Worm (Caenorhabditis elegans) whole organism, L2 larva: ENCODE measurements around the gene rer-1.

Experiments
- C34F6.9 ChIP-seq: fragments of 150-350 bp; optimal IDR thresholded peaks from 2 replicates; lab custom pipeline; 2014; ENCODE audit warnings: missing biosample characterization, missing genetic modification characterization
- F13H6.1 ChIP-seq: sonication (generic microtip); optimal IDR thresholded peaks from 2 replicates; lab custom pipeline; 2016; ENCODE audit warnings: missing genetic modification characterization, missing compliant biosample characterization
- R02D3.7 ChIP-seq: fragments of 150-350 bp; optimal IDR thresholded peaks from 2 replicates; lab custom pipeline; 2014; ENCODE audit warnings: missing biosample characterization, missing genetic modification characterization
- Y55F3AM.14 ChIP-seq: fragments of 200-800 bp; sonication (Bioruptor generic); optimal IDR thresholded peaks from 2 replicates; lab custom pipeline; 2018; ENCODE audit warnings: mild to moderate bottlenecking, missing genetic modification characterization, missing compliant biosample characterization
- ZK546.5 ChIP-seq: sonication (generic microtip); optimal IDR thresholded peaks from 2 replicates; lab custom pipeline; 2017; ENCODE audit warnings: missing biosample characterization, missing genetic modification characterization
- alr-1 ChIP-seq: fragments of 150-350 bp; optimal IDR thresholded peaks from 2 replicates; lab custom pipeline; 2014; ENCODE audit warnings: missing biosample characterization, missing genetic modification characterization
- aly-2 ChIP-seq: fragments of 150-350 bp; optimal IDR thresholded peaks from 2 replicates; lab custom pipeline; 2014; ENCODE audit warnings: missing biosample characterization, missing genetic modification characterization
- ama-1 ChIP-seq: fragments of 150-350 bp; optimal IDR thresholded peaks from 2 replicates; lab custom pipeline; 2018; ENCODE audit warnings: inconsistent platforms
- blmp-1 ChIP-seq: sonication (generic microtip); optimal IDR thresholded peaks from 2 replicates; lab custom pipeline; 2017; ENCODE audit warnings: missing genetic modification characterization, mild to moderate bottlenecking, missing compliant biosample characterization, antibody characterized with exemption, moderate library complexity; ENCODE audit not compliant: insufficient read depth
- ceh-16 ChIP-seq: fragments of 150-350 bp; optimal IDR thresholded peaks from 2 replicates; lab custom pipeline; 2014; ENCODE audit warnings: missing biosample characterization, missing genetic modification characterization
- ceh-82 ChIP-seq: fragments of 150-350 bp; optimal IDR thresholded peaks from 2 replicates; lab custom pipeline; 2014; ENCODE audit warnings: missing biosample characterization, missing genetic modification characterization
- crh-2 ChIP-seq: sonication (generic microtip); optimal IDR thresholded peaks from 2 replicates; lab custom pipeline; 2017; ENCODE audit warnings: missing biosample characterization, missing genetic modification characterization
- dmd-4 ChIP-seq: sonication (generic microtip); optimal IDR thresholded peaks from 2 replicates; lab custom pipeline; 2017; ENCODE audit warnings: missing biosample characterization, missing genetic modification characterization
- egl-27 ChIP-seq: sonication (generic microtip); optimal IDR thresholded peaks from 3 replicates; lab custom pipeline; 2017; ENCODE audit warnings: missing biosample characterization, missing genetic modification reagents, missing genetic modification characterization
- elt-1 ChIP-seq: fragments of 150-350 bp; optimal IDR thresholded peaks from 2 replicates; lab custom pipeline; 2014; ENCODE audit warnings: missing biosample characterization, missing genetic modification characterization
- elt-3 ChIP-seq: sonication (generic microtip); optimal IDR thresholded peaks from 2 replicates; lab custom pipeline; 2017; ENCODE audit warnings: missing biosample characterization, missing genetic modification characterization
- fos-1 ChIP-seq: fragments of 150-350 bp; optimal IDR thresholded peaks from 2 replicates; lab custom pipeline; 2014; ENCODE audit warnings: missing biosample characterization, missing genetic modification characterization
- gmeb-1 ChIP-seq: fragments of 150-350 bp; optimal IDR thresholded peaks from 2 replicates; lab custom pipeline; 2014; ENCODE audit warnings: missing biosample characterization, missing genetic modification characterization
- lin-11 ChIP-seq: fragments of 150-350 bp; sonication (generic microtip); optimal IDR thresholded peaks from 2 replicates; lab custom pipeline; 2014; ENCODE audit warnings: missing biosample characterization, missing genetic modification characterization, inconsistent platforms, mixed read lengths
- lin-13 ChIP-seq: fragments of 150-350 bp; optimal IDR thresholded peaks from 2 replicates; lab custom pipeline; 2014; ENCODE audit warnings: missing biosample characterization, missing genetic modification reagents, missing genetic modification characterization
- lin-39 ChIP-seq: fragments of 150-350 bp; optimal IDR thresholded peaks from 2 replicates; lab custom pipeline; 2014; ENCODE audit warnings: missing biosample characterization, missing genetic modification reagents, missing genetic modification characterization
- lsy-2 ChIP-seq, 2 experiments: fragments of 150-350 bp in 1 of 2; sonication (generic microtip) in 1 of 2; optimal IDR thresholded peaks; 2 replicates each; lab custom pipeline; 2014 to 2017; ENCODE audit warnings: missing biosample characterization in 2 of 2, missing genetic modification characterization in 2 of 2
- mab-5 ChIP-seq: fragments of 150-350 bp; optimal IDR thresholded peaks from 2 replicates; lab custom pipeline; 2014; ENCODE audit warnings: missing biosample characterization, missing genetic modification characterization
- mbf-1 ChIP-seq: sonication (generic microtip); optimal IDR thresholded peaks from 2 replicates; lab custom pipeline; 2017; ENCODE audit warnings: missing biosample characterization, missing genetic modification characterization
- mdl-1 ChIP-seq, 2 experiments: fragments of 150-350 bp in 1 of 2; sonication (generic microtip) in 1 of 2; optimal IDR thresholded peaks; 2 replicates each; lab custom pipeline; 2017; ENCODE audit warnings: missing biosample characterization in 2 of 2, missing genetic modification characterization in 2 of 2
- nhr-10 ChIP-seq: sonication (generic microtip); optimal IDR thresholded peaks from 2 replicates; lab custom pipeline; 2017; ENCODE audit warnings: missing biosample characterization, missing genetic modification characterization
- nhr-11 ChIP-seq: fragments of 150-350 bp; optimal IDR thresholded peaks from 2 replicates; lab custom pipeline; 2014; ENCODE audit warnings: missing biosample characterization, missing genetic modification characterization
- nhr-12 ChIP-seq: fragments of 150-350 bp; optimal IDR thresholded peaks from 2 replicates; lab custom pipeline; 2014; ENCODE audit warnings: missing biosample characterization, missing genetic modification characterization
- nhr-129 ChIP-seq: fragments of 150-350 bp; optimal IDR thresholded peaks from 2 replicates; lab custom pipeline; 2014; ENCODE audit warnings: missing biosample characterization, missing genetic modification characterization
- nhr-21 ChIP-seq: fragments of 150-350 bp; optimal IDR thresholded peaks from 2 replicates; lab custom pipeline; 2014; ENCODE audit warnings: missing biosample characterization, missing genetic modification characterization
- nhr-23 ChIP-seq: fragments of 150-350 bp; optimal IDR thresholded peaks from 2 replicates; lab custom pipeline; 2014; ENCODE audit warnings: missing biosample characterization, missing genetic modification reagents, missing genetic modification characterization
- nhr-237 ChIP-seq: fragments of 150-350 bp; optimal IDR thresholded peaks from 2 replicates; lab custom pipeline; 2014; ENCODE audit warnings: missing biosample characterization, missing genetic modification characterization
- nhr-25 ChIP-seq: fragments of 150-350 bp; sonication (generic microtip); optimal IDR thresholded peaks from 3 replicates; lab custom pipeline; 2014; ENCODE audit warnings: missing biosample characterization, missing genetic modification characterization
- nhr-6 ChIP-seq: fragments of 150-350 bp; optimal IDR thresholded peaks from 2 replicates; lab custom pipeline; 2014; ENCODE audit warnings: missing biosample characterization, missing genetic modification characterization
- nhr-77 ChIP-seq: fragments of 150-350 bp; optimal IDR thresholded peaks from 2 replicates; lab custom pipeline; 2014; ENCODE audit warnings: missing biosample characterization, missing genetic modification characterization
- peb-1 ChIP-seq: fragments of 150-350 bp; optimal IDR thresholded peaks from 2 replicates; lab custom pipeline; 2014; ENCODE audit warnings: missing biosample characterization, missing genetic modification characterization
- sem-4 ChIP-seq: fragments of 150-350 bp; optimal IDR thresholded peaks from 2 replicates; lab custom pipeline; 2014; ENCODE audit warnings: missing biosample characterization, missing genetic modification reagents, missing genetic modification characterization
- skn-1 ChIP-seq: sonication (generic microtip); optimal IDR thresholded peaks from 2 replicates; lab custom pipeline; 2017; ENCODE audit warnings: missing biosample characterization, missing genetic modification characterization
- sma-3 ChIP-seq: sonication (generic microtip); optimal IDR thresholded peaks from 2 replicates; lab custom pipeline; 2016; ENCODE audit warnings: missing genetic modification reagents, missing genetic modification characterization, missing compliant biosample characterization
- sma-9 ChIP-seq, 2 experiments: fragments of 150-350 bp in 1 of 2; sonication (generic microtip) in 1 of 2; optimal IDR thresholded peaks; 2 replicates each; lab custom pipeline; 2014 to 2016; ENCODE audit warnings: missing genetic modification characterization in 2 of 2, mild to moderate bottlenecking in 1 of 2, missing biosample characterization in 1 of 2, missing compliant biosample characterization in 1 of 2, missing genetic modification reagents in 1 of 2, moderate library complexity in 1 of 2
- snpc-4 ChIP-seq: fragments of 150-350 bp; optimal IDR thresholded peaks from 2 replicates; lab custom pipeline; 2014; ENCODE audit warnings: missing biosample characterization, missing genetic modification characterization
- unc-39 ChIP-seq: fragments of 150-350 bp; optimal IDR thresholded peaks from 2 replicates; lab custom pipeline; 2014; ENCODE audit warnings: missing biosample characterization, missing genetic modification characterization
- unc-55 ChIP-seq: fragments of 150-350 bp; sonication (generic microtip); optimal IDR thresholded peaks from 3 replicates; lab custom pipeline; 2014; ENCODE audit warnings: missing biosample characterization, missing genetic modification reagents, missing genetic modification characterization
- unc-62 ChIP-seq: fragments of 150-350 bp; optimal IDR thresholded peaks from 2 replicates; lab custom pipeline; 2014; ENCODE audit warnings: missing biosample characterization, missing genetic modification reagents, missing genetic modification characterization
- zag-1 ChIP-seq: fragments of 150-350 bp; optimal IDR thresholded peaks from 2 replicates; lab custom pipeline; 2014; ENCODE audit warnings: missing biosample characterization, missing genetic modification characterization
- ztf-1 ChIP-seq: fragments of 200-800 bp; sonication (Bioruptor generic); conservative IDR thresholded peaks from 2 replicates; pipeline ENCODE4 v1.3.6; 2022; ENCODE audit warnings: missing genetic modification characterization, missing compliant biosample characterization
- ztf-11 ChIP-seq: sonication (generic microtip); optimal IDR thresholded peaks from 2 replicates; lab custom pipeline; 2017; ENCODE audit warnings: missing biosample characterization, missing genetic modification characterization
- ztf-4 ChIP-seq: fragments of 150-350 bp; optimal IDR thresholded peaks from 2 replicates; lab custom pipeline; 2014; ENCODE audit warnings: missing biosample characterization, missing genetic modification characterization

The rer-1 gene

ce11 chrII:8787376-8787775, 23.8 kb upstream of the rer-1 start (continued):
- TF ChIP-seq elt-1 (tag; lab: Kevin White, UChicago) (no peak), Y55F3AM.14 (GFP tag; lab: Kevin White, UChicago) (peak; percentile 80)

ce11 chrII:8788752-8789151, 22.4 kb upstream of the rer-1 start:
- TF ChIP-seq ama-1 (no peak), ceh-16 (tag; lab: Kevin White, UChicago) (no peak), nhr-237 (tag; lab: Kevin White, UChicago) (no peak), mdl-1 (tag; optimal IDR thresholded peaks at IDR 0.05; lab: Kevin White, UChicago) (no peak), aly-2 (tag; lab: Kevin White, UChicago) (no peak), nhr-6 (no peak), egl-27 (tag; lab: Kevin White, UChicago) (no peak), skn-1 (tag; lab: Kevin White, UChicago) (no peak), lin-13 (GFP tag; lab: Kevin White, UChicago) (no peak), nhr-23 (tag; lab: Kevin White, UChicago) (no peak)

- TF ChIP-seq unc-55 (GFP tag; lab: Kevin White, UChicago) (peak; percentile 14), unc-62 (no peak), crh-2 (tag; lab: Kevin White, UChicago) (peak; percentile 69), nhr-25 (tag; lab: Kevin White, UChicago) (peak; percentile 71), nhr-237 (tag; lab: Kevin White, UChicago) (no peak), fos-1 (tag; lab: Kevin White, UChicago) (no peak), zag-1 (tag; lab: Kevin White, UChicago) (no peak), snpc-4 (tag; lab: Kevin White, UChicago) (no peak), elt-3 (tag; lab: Kevin White, UChicago) (no peak), nhr-129 (tag; lab: Kevin White, UChicago) (peak; percentile 22), F13H6.1 (peak; percentile 62), nhr-11 (tag; lab: Kevin White, UChicago) (no peak), egl-27 (tag; lab: Kevin White, UChicago) (no peak), sma-9 (GFP tag; optimal IDR thresholded peaks at IDR 0.05; lab: Kevin White, UChicago) (peak; percentile 56), sma-9 (tag; optimal IDR thresholded peaks at IDR 0.05; lab: Kevin White, UChicago) (no peak), nhr-77 (tag; lab: Kevin White, UChicago) (no peak), lin-39 (tag; lab: Kevin White, UChicago) (no peak), lin-11 (tag; lab: Kevin White, UChicago) (no peak), ztf-11 (tag; lab: Kevin White, UChicago) (no peak), nhr-10 (tag; lab: Kevin White, UChicago) (no peak), alr-1 (tag; lab: Kevin White, UChicago) (no peak), nhr-6 (no peak), lin-13 (GFP tag; lab: Kevin White, UChicago) (peak; percentile 54), nhr-12 (peak; percentile 4), aly-2 (tag; lab: Kevin White, UChicago) (no peak), ceh-82 (tag; lab: Kevin White, UChicago) (no peak), mdl-1 (tag; optimal IDR thresholded peaks at IDR 0.05; lab: Kevin White, UChicago) (no peak), nhr-21 (peak; percentile 38), ZK546.5 (tag; lab: Kevin White, UChicago) (no peak), blmp-1 (tag; lab: Kevin White, UChicago) (no peak), unc-39 (tag; lab: Kevin White, UChicago) (no peak), peb-1 (tag; lab: Kevin White, UChicago) (no peak), mab-5 (tag; lab: Kevin White, UChicago) (no peak), nhr-23 (tag; lab: Kevin White, UChicago) (no peak), gmeb-1 (tag; lab: Kevin White, UChicago) (no peak), dmd-4 (tag; lab: Kevin White, UChicago) (no peak), ceh-16 (tag; lab: Kevin White, UChicago) (no peak), R02D3.7 (no peak), skn-1 (tag; lab: Kevin White, UChicago) (no peak), ztf-4 (tag; lab: Kevin White, UChicago) (peak; percentile 71), lsy-2 (tag; optimal IDR thresholded peaks at IDR 0.05; lab: Kevin White, UChicago) (peak in 1 of 2 experiments; percentile 63), mbf-1 (tag; lab: Kevin White, UChicago) (no peak), sma-3 (GFP tag; lab: Kevin White, UChicago) (peak; percentile 63), Y55F3AM.14 (GFP tag; lab: Kevin White, UChicago) (peak; percentile 76), ama-1 (no peak), elt-1 (tag; lab: Kevin White, UChicago) (no peak), ztf-1 (GFP tag; lab: Robert Waterston, UW) (no peak), C34F6.9 (peak; percentile 40), sem-4 (tag; lab: Kevin White, UChicago) (no peak)
These were observed 21.2 kb upstream of the rer-1 start, which contains the start of gene F07H5.13 for ce11 chrII:8789828-8790558. Gene F07H5.13 (plus strand): TSS chrII:8790557.
